Worm (Caenorhabditis elegans) whole organism, mixed stage, embryonic: ENCODE measurements around the gene tag-89.
A peak's percentile ranks its signal among the peaks of the same experiment; 100 is the strongest.

Source experiments
- M03D4.4 ChIP-seq: sonication (generic microtip); optimal IDR thresholded peaks from 2 replicates; lab custom pipeline; 2017; ENCODE audit warnings: mild to moderate bottlenecking, missing genetic modification characterization, missing compliant biosample characterization
- bed-3 ChIP-seq: fragments of 200-800 bp; sonication (Bioruptor generic); optimal IDR thresholded peaks from 3 replicates; lab custom pipeline; 2018; ENCODE audit warnings: mild to moderate bottlenecking, missing genetic modification characterization, moderate library complexity, missing compliant biosample characterization
- blmp-1 ChIP-seq: fragments of 150-350 bp; optimal IDR thresholded peaks from 2 replicates; lab custom pipeline; 2014; ENCODE audit warnings: missing biosample characterization, missing genetic modification characterization
- ceh-43 ChIP-seq: fragments of 200-800 bp; sonication (Bioruptor generic); optimal IDR thresholded peaks from 2 replicates; lab custom pipeline; 2018; ENCODE audit warnings: mild to moderate bottlenecking, missing genetic modification characterization, moderate library complexity, missing compliant biosample characterization
- ceh-83 ChIP-seq: fragments of 200-800 bp; sonication (Bioruptor generic); optimal IDR thresholded peaks from 2 replicates; lab custom pipeline; 2018; ENCODE audit warnings: mild to moderate bottlenecking, missing genetic modification characterization, missing compliant biosample characterization
- ces-1 ChIP-seq: fragments of 150-350 bp; optimal IDR thresholded peaks from 2 replicates; lab custom pipeline; 2014; ENCODE audit warnings: missing biosample characterization, missing genetic modification reagents, missing genetic modification characterization
- cnd-1 ChIP-seq: fragments of 200-800 bp; sonication (Bioruptor generic); optimal IDR thresholded peaks from 2 replicates; lab custom pipeline; 2018; ENCODE audit warnings: mild to moderate bottlenecking, missing genetic modification characterization, missing compliant biosample characterization
- drap-1 ChIP-seq: fragments of 200-800 bp; sonication (Bioruptor generic); optimal IDR thresholded peaks from 3 replicates; lab custom pipeline; 2018; ENCODE audit warnings: mild to moderate bottlenecking, missing genetic modification characterization, missing compliant biosample characterization
- elt-1 ChIP-seq: sonication (generic microtip); optimal IDR thresholded peaks from 2 replicates; lab custom pipeline; 2017; ENCODE audit warnings: missing genetic modification characterization, mild to moderate bottlenecking, missing compliant biosample characterization, antibody characterized with exemption, moderate library complexity, borderline replicate concordance; ENCODE audit not compliant: insufficient read depth
- elt-3 ChIP-seq: fragments of 150-350 bp; optimal IDR thresholded peaks from 2 replicates; lab custom pipeline; 2014; ENCODE audit warnings: missing biosample characterization, missing genetic modification characterization
- flh-1 ChIP-seq: fragments of 200-800 bp; sonication (Bioruptor generic); optimal IDR thresholded peaks from 2 replicates; lab custom pipeline; 2018; ENCODE audit warnings: mild to moderate bottlenecking, missing genetic modification characterization, moderate library complexity, missing compliant biosample characterization
- hlh-1 ChIP-seq: fragments of 150-350 bp; optimal IDR thresholded peaks from 2 replicates; lab custom pipeline; 2014; ENCODE audit warnings: missing biosample characterization, missing genetic modification reagents, missing genetic modification characterization
- lin-13 ChIP-seq: fragments of 150-350 bp; optimal IDR thresholded peaks from 2 replicates; lab custom pipeline; 2014; ENCODE audit warnings: missing biosample characterization, missing genetic modification characterization
- lin-32 ChIP-seq: fragments of 200-800 bp; sonication (Bioruptor generic); optimal IDR thresholded peaks from 2 replicates; lab custom pipeline; 2018; ENCODE audit warnings: mild to moderate bottlenecking, missing genetic modification characterization, missing compliant biosample characterization
- lsy-2 ChIP-seq: fragments of 150-350 bp; optimal IDR thresholded peaks from 2 replicates; lab custom pipeline; 2014; ENCODE audit warnings: missing biosample characterization, missing genetic modification characterization
- mab-5 ChIP-seq: fragments of 150-350 bp; optimal IDR thresholded peaks from 2 replicates; lab custom pipeline; 2014; ENCODE audit warnings: missing biosample characterization, missing genetic modification characterization
- mep-1 ChIP-seq: fragments of 150-350 bp; optimal IDR thresholded peaks from 2 replicates; lab custom pipeline; 2017; ENCODE audit warnings: missing biosample characterization, missing genetic modification reagents, missing genetic modification characterization, inconsistent platforms
- mls-2 ChIP-seq: sonication (generic microtip); optimal IDR thresholded peaks from 2 replicates; lab custom pipeline; 2016; ENCODE audit warnings: mild to moderate bottlenecking, missing genetic modification characterization, moderate library complexity, missing compliant biosample characterization
- nhr-12 ChIP-seq: fragments of 150-350 bp; optimal IDR thresholded peaks from 2 replicates; lab custom pipeline; 2014; ENCODE audit warnings: missing biosample characterization, missing genetic modification characterization
- nhr-2 ChIP-seq: fragments of 150-350 bp; optimal IDR thresholded peaks from 2 replicates; lab custom pipeline; 2014; ENCODE audit warnings: missing biosample characterization, missing genetic modification characterization
- nhr-237 ChIP-seq: fragments of 150-350 bp; optimal IDR thresholded peaks from 2 replicates; lab custom pipeline; 2014; ENCODE audit warnings: missing biosample characterization, missing genetic modification characterization
- nhr-28 ChIP-seq: fragments of 150-350 bp; optimal IDR thresholded peaks from 2 replicates; lab custom pipeline; 2014; ENCODE audit warnings: missing biosample characterization, missing genetic modification characterization
- nhr-76 ChIP-seq: sonication (generic microtip); optimal IDR thresholded peaks from 2 replicates; lab custom pipeline; 2017; ENCODE audit warnings: missing biosample characterization, missing genetic modification characterization
- pha-4 ChIP-seq: fragments of 150-350 bp; optimal IDR thresholded peaks from 2 replicates; lab custom pipeline; 2018; ENCODE audit warnings: missing biosample characterization, missing genetic modification reagents, missing genetic modification characterization
- sem-2 ChIP-seq: fragments of 200-800 bp; sonication (Bioruptor generic); optimal IDR thresholded peaks from 2 replicates; lab custom pipeline; 2018; ENCODE audit warnings: mild to moderate bottlenecking, missing genetic modification characterization, missing compliant biosample characterization
- snpc-4 ChIP-seq: fragments of 150-350 bp; optimal IDR thresholded peaks from 2 replicates; lab custom pipeline; 2014; ENCODE audit warnings: missing biosample characterization, missing genetic modification characterization
- sptf-1 ChIP-seq: sonication (generic microtip); optimal IDR thresholded peaks from 2 replicates; lab custom pipeline; 2017; ENCODE audit warnings: mild to moderate bottlenecking, missing genetic modification characterization, moderate library complexity, missing compliant biosample characterization
- tbx-8 ChIP-seq: fragments of 200-800 bp; sonication (Bioruptor generic); optimal IDR thresholded peaks from 2 replicates; lab custom pipeline; 2018; ENCODE audit warnings: mild to moderate bottlenecking, missing genetic modification characterization, moderate library complexity, missing compliant biosample characterization
- unc-120 ChIP-seq: sonication (generic microtip); optimal IDR thresholded peaks from 2 replicates; lab custom pipeline; 2017; ENCODE audit warnings: missing genetic modification characterization, missing compliant biosample characterization; ENCODE audit not compliant: poor library complexity, severe bottlenecking
- unc-39 ChIP-seq: fragments of 150-350 bp; optimal IDR thresholded peaks from 2 replicates; lab custom pipeline; 2014; ENCODE audit warnings: missing biosample characterization, missing genetic modification characterization
- unc-62 ChIP-seq: fragments of 150-350 bp; optimal IDR thresholded peaks from 2 replicates; lab custom pipeline; 2014; ENCODE audit warnings: missing biosample characterization, missing genetic modification reagents, missing genetic modification characterization
- zip-8 ChIP-seq: fragments of 150-350 bp; optimal IDR thresholded peaks from 2 replicates; lab custom pipeline; 2014; ENCODE audit warnings: missing biosample characterization, missing genetic modification characterization
- ztf-11 ChIP-seq: fragments of 150-350 bp; optimal IDR thresholded peaks from 2 replicates; lab custom pipeline; 2014; ENCODE audit warnings: missing biosample characterization, missing genetic modification characterization

Gene tag-89

ce11 chrIV:11353946-11354458 is 40.3 kb upstream of the tag-89 start, which contains the start of gene T01G1.2:
Gene T01G1.2, plus strand, starts transcription at chrIV:11354408.
- TF ChIP-seq unc-62 (peak; percentile 55), elt-1 (tag; lab: Kevin White, UChicago) (no peak), nhr-76 (tag; lab: Kevin White, UChicago) (no peak), sem-2 (GFP tag; lab: Kevin White, UChicago) (no peak), lsy-2 (no peak), ceh-43 (no peak), sptf-1 (tag; lab: Kevin White, UChicago) (no peak), nhr-2 (tag; lab: Kevin White, UChicago) (no peak), nhr-28 (tag; lab: Kevin White, UChicago) (no peak), nhr-237 (tag; lab: Kevin White, UChicago) (no peak), M03D4.4 (no peak), lin-13 (no peak), ces-1 (GFP tag; lab: Kevin White, UChicago) (no peak), unc-120 (peak; percentile 83), cnd-1 (tag; lab: Kevin White, UChicago) (no peak), mep-1 (tag; lab: Kevin White, UChicago) (no peak), flh-1 (GFP tag; lab: Kevin White, UChicago) (no peak), elt-3 (tag; lab: Kevin White, UChicago) (no peak)
- TF ChIP-seq, all 35 proteins: peak for 2

- TF ChIP-seq drap-1 (GFP tag; lab: Kevin White, UChicago) (no peak), sptf-1 (tag; lab: Kevin White, UChicago) (no peak), flh-1 (GFP tag; lab: Kevin White, UChicago) (no peak), unc-39 (tag; lab: Kevin White, UChicago) (no peak), bed-3 (GFP tag; lab: Kevin White, UChicago) (no peak), mab-5 (tag; lab: Kevin White, UChicago) (no peak), lin-13 (no peak), ceh-83 (GFP tag; lab: Kevin White, UChicago) (no peak), ces-1 (GFP tag; lab: Kevin White, UChicago) (no peak), nhr-2 (tag; lab: Kevin White, UChicago) (no peak), sem-2 (GFP tag; lab: Kevin White, UChicago) (no peak), nhr-12 (tag; lab: Kevin White, UChicago) (no peak), M03D4.4 (no peak), nhr-76 (tag; lab: Kevin White, UChicago) (no peak), hlh-1 (tag; lab: Kevin White, UChicago) (no peak), pha-4 (no peak), nhr-28 (tag; lab: Kevin White, UChicago) (no peak)
Observed at ce11 chrIV:11359769-11360168, 34.6 kb upstream of the tag-89 start, which contains the start of gene klp-12. Gene klp-12, minus strand, starts transcription at chrIV:11359869.

- TF ChIP-seq mab-5 (tag; lab: Kevin White, UChicago) (no peak), unc-39 (tag; lab: Kevin White, UChicago) (no peak), tbx-8 (GFP tag; lab: Kevin White, UChicago) (no peak), lin-32 (GFP tag; lab: Kevin White, UChicago) (no peak), ces-1 (GFP tag; lab: Kevin White, UChicago) (no peak), nhr-76 (tag; lab: Kevin White, UChicago) (no peak), lin-13 (no peak), unc-62 (no peak), flh-1 (GFP tag; lab: Kevin White, UChicago) (no peak), drap-1 (GFP tag; lab: Kevin White, UChicago) (no peak), hlh-1 (tag; lab: Kevin White, UChicago) (no peak), sem-2 (GFP tag; lab: Kevin White, UChicago) (no peak), mls-2 (no peak), blmp-1 (no peak), zip-8 (tag; lab: Kevin White, UChicago) (no peak), nhr-28 (tag; lab: Kevin White, UChicago) (no peak), snpc-4 (tag; lab: Kevin White, UChicago) (no peak), ztf-11 (tag; lab: Kevin White, UChicago) (no peak), ceh-43 (no peak)
Observed at ce11 chrIV:11361409-11361808, 32.9 kb upstream of the tag-89 start, which contains the start of gene T01G1.4. Gene T01G1.4, minus strand, starts transcription at chrIV:11361509.
